Worm (Caenorhabditis elegans): ENCODE data around the gene irld-1.

- TF ChIP-seq nhr-12 (tag; optimal IDR thresholded peaks at IDR 0.05): no peak
- no peak for TF ChIP-seq mab-5 (tag; optimal IDR thresholded peaks at IDR 0.05)
- no peak for TF ChIP-seq nhr-76 (tag; optimal IDR thresholded peaks at IDR 0.05)
- no peak for TF ChIP-seq ces-1 (GFP tag; optimal IDR thresholded peaks at IDR 0.05)
- TF ChIP-seq flh-1 (GFP tag; optimal IDR thresholded peaks at IDR 0.05): no peak
- no peak for TF ChIP-seq blmp-1 (tag; optimal IDR thresholded peaks at IDR 0.05)
These were observed 23.5 kb downstream of the irld-1 start for ce11 chrV:4360018-4360417.
